Worm (Caenorhabditis elegans): Measurements from ENCODE around the gene cdr-6.

DNA sequence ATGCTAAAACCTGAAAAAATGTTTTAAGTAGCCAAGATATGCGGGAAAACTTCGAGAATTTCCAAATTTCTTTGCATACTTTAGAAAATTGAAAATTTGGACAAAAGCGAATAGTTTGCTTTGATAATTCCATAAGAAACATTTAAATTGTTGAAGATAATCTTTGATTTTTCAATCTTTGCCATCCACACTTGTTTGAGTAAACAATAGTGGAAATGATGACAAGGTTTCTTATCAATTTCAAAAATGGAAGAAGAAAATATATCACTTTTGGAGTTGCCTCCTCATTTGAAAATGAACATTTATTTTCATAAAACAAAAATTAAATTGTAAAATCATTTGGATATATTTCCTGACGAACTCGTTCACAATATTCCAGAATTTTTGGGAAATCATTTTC, 861 bp upstream of the cdr-6 start:
- no peak for TF ChIP-seq dpl-1 (GFP tag; optimal IDR thresholded peaks at IDR 0.05)
- TF ChIP-seq nhr-12 (tag; optimal IDR thresholded peaks at IDR 0.05): no peak
- TF ChIP-seq nhr-28 (tag; optimal IDR thresholded peaks at IDR 0.05): no peak
